Fruit fly (Drosophila melanogaster) whole organism, prepupa: ENCODE results near the gene CG31999.

Experiments used
- CG11294 ChIP-seq: fragments of 200-800 bp; sonication (Bioruptor generic); IDR thresholded peaks from 2 replicates; pipeline ENCODE4 v1.3.6; 2022; ENCODE audit warnings: missing biosample characterization, missing genetic modification characterization
- CG16779 ChIP-seq: fragments of 200-800 bp; sonication (Bioruptor generic); optimal IDR thresholded peaks from 3 replicates; lab custom pipeline; 2017; ENCODE audit warnings: missing biosample characterization, mild to moderate bottlenecking, missing genetic modification characterization
- CG7368 ChIP-seq: fragments of 200-800 bp; sonication (Bioruptor generic); optimal IDR thresholded peaks from 3 replicates; lab custom pipeline; 2016; ENCODE audit warnings: missing biosample characterization, missing genetic modification characterization
- Sox14 ChIP-seq: fragments of 200-800 bp; sonication (Bioruptor generic); optimal IDR thresholded peaks from 3 replicates; lab custom pipeline; 2016; ENCODE audit warnings: missing biosample characterization, missing genetic modification characterization
- acj6 ChIP-seq: fragments of 200-800 bp; sonication (Bioruptor generic); optimal IDR thresholded peaks from 3 replicates; lab custom pipeline; 2016; ENCODE audit warnings: missing biosample characterization, missing genetic modification characterization
- eg ChIP-seq: fragments of 200-800 bp; sonication (Bioruptor generic); IDR thresholded peaks from 3 replicates; pipeline ENCODE4 v1.3.6; 2022; ENCODE audit warnings: missing biosample characterization, missing genetic modification characterization

dm6 chr4:165159-165558 is 62.4 kb downstream of the CG31999 start:
- TF ChIP-seq CG11294 (GFP tag; lab: Robert Waterston, UW) (no peak), eg (GFP tag; lab: Robert Waterston, UW) (no peak), acj6 (GFP tag; lab: Kevin White, UChicago) (no peak), Sox14 (GFP tag; lab: Kevin White, UChicago) (no peak), CG16779 (tag; lab: Kevin White, UChicago) (no peak), CG7368 (GFP tag; lab: Kevin White, UChicago) (no peak)
